Worm (Caenorhabditis elegans) whole organism, late embryonic: ENCODE results near the gene F44F4.15.
"Not testable (repeated sequence)": the region's sequence is repeated elsewhere in the genome, so short reads cannot be mapped to it uniquely, and the experiment has no call there.

Experiments
- C08G9.2 ChIP-seq: sonication (generic microtip); optimal IDR thresholded peaks from 2 replicates; lab custom pipeline; 2016; ENCODE audit warnings: mild to moderate bottlenecking, missing genetic modification characterization, moderate library complexity, missing compliant biosample characterization
- F13H6.1 ChIP-seq: sonication (generic microtip); optimal IDR thresholded peaks from 2 replicates; lab custom pipeline; 2016; ENCODE audit warnings: missing genetic modification characterization, missing compliant biosample characterization
- K09A11.1 ChIP-seq: sonication (generic microtip); optimal IDR thresholded peaks from 2 replicates; lab custom pipeline; 2017; ENCODE audit warnings: antibody characterized with exemption, mild to moderate bottlenecking, missing genetic modification characterization, missing compliant biosample characterization; ENCODE audit not compliant: insufficient read depth
- ahr-1 ChIP-seq: sonication (generic microtip); optimal IDR thresholded peaks from 2 replicates; lab custom pipeline; 2016; ENCODE audit warnings: missing genetic modification characterization, missing compliant biosample characterization
- ceh-14 ChIP-seq: sonication (generic microtip); optimal IDR thresholded peaks from 2 replicates; lab custom pipeline; 2016; ENCODE audit warnings: missing genotype, missing genetic modification characterization, missing compliant biosample characterization
- ceh-18 ChIP-seq: sonication (generic microtip); optimal IDR thresholded peaks from 2 replicates; lab custom pipeline; 2016; ENCODE audit warnings: missing genetic modification characterization, missing compliant biosample characterization
- ceh-2 ChIP-seq: sonication (generic microtip); optimal IDR thresholded peaks from 2 replicates; lab custom pipeline; 2016; ENCODE audit warnings: missing genotype, missing genetic modification characterization, missing compliant biosample characterization
- ceh-22 ChIP-seq: sonication (generic microtip); optimal IDR thresholded peaks from 2 replicates; lab custom pipeline; 2017; ENCODE audit warnings: missing biosample characterization, missing genetic modification characterization
- ceh-30 ChIP-seq: fragments of 150-350 bp; optimal IDR thresholded peaks from 2 replicates; lab custom pipeline; 2014; ENCODE audit warnings: missing biosample characterization, missing genetic modification characterization
- ceh-31 ChIP-seq: sonication (generic microtip); optimal IDR thresholded peaks from 2 replicates; lab custom pipeline; 2016; ENCODE audit warnings: missing genetic modification characterization, missing compliant biosample characterization
- ceh-9 ChIP-seq: sonication (generic microtip); optimal IDR thresholded peaks from 2 replicates; lab custom pipeline; 2016; ENCODE audit warnings: mild to moderate bottlenecking, missing genetic modification characterization, inconsistent platforms, missing compliant biosample characterization
- che-1 ChIP-seq: sonication (generic microtip); optimal IDR thresholded peaks from 2 replicates; lab custom pipeline; 2016; ENCODE audit warnings: mild to moderate bottlenecking, missing genetic modification characterization, missing compliant biosample characterization
- elt-2 ChIP-seq: sonication (generic microtip); optimal IDR thresholded peaks from 2 replicates; lab custom pipeline; 2016; ENCODE audit warnings: missing genetic modification reagents, missing genetic modification characterization, missing compliant biosample characterization
- ets-4 ChIP-seq: sonication (generic microtip); optimal IDR thresholded peaks from 2 replicates; lab custom pipeline; 2016; ENCODE audit warnings: missing genetic modification characterization, missing compliant biosample characterization
- eyg-1 ChIP-seq: sonication (generic microtip); optimal IDR thresholded peaks from 2 replicates; lab custom pipeline; 2016; ENCODE audit warnings: missing genotype, missing genetic modification characterization, missing compliant biosample characterization
- fkh-6 ChIP-seq: sonication (generic microtip); optimal IDR thresholded peaks from 2 replicates; lab custom pipeline; 2016; ENCODE audit warnings: missing genetic modification characterization, missing compliant biosample characterization
- hlh-13 ChIP-seq: fragments of 200-800 bp; sonication (Bioruptor generic); optimal IDR thresholded peaks from 2 replicates; lab custom pipeline; 2018; ENCODE audit warnings: mild to moderate bottlenecking, missing genetic modification characterization, missing compliant biosample characterization
- hlh-15 ChIP-seq: sonication (generic microtip); optimal IDR thresholded peaks from 2 replicates; lab custom pipeline; 2016; ENCODE audit warnings: missing genetic modification characterization, missing compliant biosample characterization
- madf-2 ChIP-seq: sonication (generic microtip); optimal IDR thresholded peaks from 2 replicates; lab custom pipeline; 2017; ENCODE audit warnings: missing genetic modification characterization, missing compliant biosample characterization
- nfya-1 ChIP-seq: sonication (generic microtip); optimal IDR thresholded peaks from 2 replicates; lab custom pipeline; 2017; ENCODE audit warnings: missing genetic modification characterization, mild to moderate bottlenecking, missing compliant biosample characterization, antibody characterized with exemption, moderate library complexity
- nhr-11 ChIP-seq: fragments of 150-350 bp; optimal IDR thresholded peaks from 2 replicates; lab custom pipeline; 2014; ENCODE audit warnings: missing biosample characterization, missing genetic modification characterization
- nhr-232 ChIP-seq: sonication (generic microtip); optimal IDR thresholded peaks from 2 replicates; lab custom pipeline; 2016; ENCODE audit warnings: missing genetic modification characterization, missing compliant biosample characterization
- pag-3 ChIP-seq: sonication (generic microtip); optimal IDR thresholded peaks from 2 replicates; lab custom pipeline; 2016; ENCODE audit warnings: missing compliant biosample characterization, missing genetic modification characterization, borderline replicate concordance
- pat-9 ChIP-seq: fragments of 200-800 bp; sonication (Bioruptor generic); optimal IDR thresholded peaks from 2 replicates; lab custom pipeline; 2018; ENCODE audit warnings: mild to moderate bottlenecking, missing genetic modification characterization, moderate library complexity, missing compliant biosample characterization
- pha-2 ChIP-seq: sonication (generic microtip); optimal IDR thresholded peaks from 2 replicates; lab custom pipeline; 2017; ENCODE audit warnings: mild to moderate bottlenecking, missing genetic modification characterization, missing compliant biosample characterization
- pha-4 ChIP-seq: fragments of 150-350 bp; optimal IDR thresholded peaks from 2 replicates; lab custom pipeline; 2018; ENCODE audit warnings: missing biosample characterization, missing genetic modification reagents, missing genetic modification characterization
- sox-4 ChIP-seq: sonication (generic microtip); optimal IDR thresholded peaks from 2 replicates; lab custom pipeline; 2017; ENCODE audit warnings: mild to moderate bottlenecking, missing genetic modification characterization, inconsistent platforms, missing compliant biosample characterization
- unc-86 ChIP-seq: sonication (generic microtip); optimal IDR thresholded peaks from 2 replicates; lab custom pipeline; 2016; ENCODE audit warnings: missing genetic modification characterization, missing compliant biosample characterization

F44F4.15 gene

DNA sequence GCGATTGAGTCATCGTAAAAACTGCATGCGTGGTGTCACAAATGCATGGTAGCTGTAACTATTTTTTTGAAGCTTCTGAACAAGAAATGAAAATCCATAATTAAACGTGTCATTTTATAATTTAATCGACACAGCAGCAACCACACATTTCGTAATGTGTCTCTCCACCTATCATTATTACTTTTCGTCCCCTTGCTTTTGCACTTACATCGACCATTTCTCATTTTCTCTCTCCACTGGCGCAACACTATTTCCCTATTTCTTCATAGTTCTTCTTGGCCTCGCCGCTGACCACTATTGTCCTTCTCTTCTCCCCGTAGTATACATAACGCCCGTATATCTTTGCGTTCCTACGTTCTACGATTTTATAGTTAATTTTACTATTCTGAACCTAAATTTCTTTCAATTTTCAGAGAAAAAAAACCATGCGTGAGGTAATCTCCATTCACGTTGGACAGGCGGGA is 3.9 kb downstream of the F44F4.15 start, which contains the start of gene tba-4:
tba-4 (plus strand) TSS at position 414 of the 464 bp plus-strand sequence.
- no peak for TF ChIP-seq fkh-6 (tag; lab: Kevin White, UChicago)
- no peak for TF ChIP-seq nhr-232
- TF ChIP-seq nhr-11 = no peak
- TF ChIP-seq ahr-1 (tag; lab: Kevin White, UChicago) = no peak
- no peak for TF ChIP-seq pag-3 (tag; lab: Kevin White, UChicago)

DNA sequence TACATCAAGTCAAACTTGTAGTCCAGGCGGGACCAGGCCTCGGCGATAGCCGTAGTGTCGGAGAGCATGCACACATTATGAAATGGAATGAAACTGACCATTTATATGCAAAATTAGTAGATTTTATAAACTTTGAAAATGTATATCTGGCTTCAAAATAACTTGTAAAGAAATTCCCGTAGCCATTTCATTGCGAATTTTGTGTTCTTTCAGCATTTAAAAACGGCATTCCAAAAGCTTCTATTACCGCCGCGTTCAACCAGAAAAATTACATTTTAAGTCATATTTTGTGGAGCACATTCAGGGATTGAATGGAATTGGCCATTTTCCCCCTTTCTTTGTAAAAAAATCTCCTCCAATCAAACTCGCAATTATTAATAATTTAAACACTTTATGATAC is 8.4 kb downstream of the F44F4.15 start, which contains the start of gene Y19D2B.1:
Y19D2B.1 (minus strand) TSS at position 101 of the 400 bp plus-strand sequence.
- TF ChIP-seq ahr-1 (tag; lab: Kevin White, UChicago); ceh-18; ets-4 (tag; lab: Kevin White, UChicago): not testable (repeated sequence)

DNA sequence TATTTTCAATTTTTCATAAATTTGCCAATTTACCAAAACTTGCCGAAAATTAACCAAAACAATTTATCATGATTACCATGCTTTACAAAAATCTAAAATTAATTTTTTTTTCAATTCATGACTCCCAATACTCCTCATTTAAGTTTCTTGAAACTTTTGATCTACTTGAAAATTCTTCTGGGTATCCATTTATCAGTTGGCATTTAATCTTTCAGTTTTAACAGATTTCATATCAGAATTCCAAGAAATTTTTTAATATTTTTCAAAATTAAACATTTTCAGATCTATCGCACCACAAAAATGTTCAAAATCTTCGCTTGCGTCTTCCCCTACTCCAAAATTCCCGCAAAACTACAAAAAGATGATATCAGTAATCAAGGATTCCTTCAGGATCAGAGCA is 9.5 kb downstream of the F44F4.15 start, which contains the start of gene Y19D2B.2:
Y19D2B.2 (plus strand) TSS at position 301 of the 400 bp plus-strand sequence.
- TF ChIP-seq ceh-22 (tag; lab: Kevin White, UChicago) (no peak), F13H6.1 (tag; lab: Kevin White, UChicago) (no peak), C08G9.2 (tag; lab: Kevin White, UChicago) (no peak), fkh-6 (tag; lab: Kevin White, UChicago) (no peak), K09A11.1 (tag; lab: Kevin White, UChicago) (no peak), unc-86 (tag; lab: Kevin White, UChicago) (no peak), ceh-9 (tag; lab: Kevin White, UChicago) (no peak), che-1 (tag; lab: Kevin White, UChicago) (no peak), ceh-14 (tag; lab: Kevin White, UChicago) (no peak), hlh-13 (no peak), madf-2 (no peak), pha-2 (no peak), ceh-30 (tag; lab: Kevin White, UChicago) (no peak), hlh-15 (tag; lab: Kevin White, UChicago) (no peak), sox-4 (no peak), ceh-2 (tag; lab: Kevin White, UChicago) (no peak)

DNA sequence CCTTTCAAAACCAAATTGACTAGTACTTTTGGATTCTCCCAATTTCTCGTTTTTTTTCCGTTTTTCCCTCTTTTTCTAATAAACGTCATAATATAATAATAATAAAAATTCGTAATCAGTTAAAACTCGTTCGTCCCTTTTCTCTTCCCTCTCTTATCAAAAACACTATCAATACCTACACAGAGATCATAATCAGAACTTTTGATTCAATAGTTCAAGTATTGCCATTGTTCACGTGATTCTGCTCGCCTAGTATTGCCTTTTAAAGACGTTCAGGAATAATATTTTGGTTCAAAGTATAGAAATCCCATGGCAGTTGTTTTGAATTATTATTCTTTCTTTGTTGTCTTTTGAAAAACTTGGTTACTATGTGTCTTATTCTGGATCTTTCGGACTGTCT is 10.2 kb downstream of the F44F4.15 start:
- no peak for TF ChIP-seq nfya-1
- TF ChIP-seq elt-2 = peak; percentile 84

DNA sequence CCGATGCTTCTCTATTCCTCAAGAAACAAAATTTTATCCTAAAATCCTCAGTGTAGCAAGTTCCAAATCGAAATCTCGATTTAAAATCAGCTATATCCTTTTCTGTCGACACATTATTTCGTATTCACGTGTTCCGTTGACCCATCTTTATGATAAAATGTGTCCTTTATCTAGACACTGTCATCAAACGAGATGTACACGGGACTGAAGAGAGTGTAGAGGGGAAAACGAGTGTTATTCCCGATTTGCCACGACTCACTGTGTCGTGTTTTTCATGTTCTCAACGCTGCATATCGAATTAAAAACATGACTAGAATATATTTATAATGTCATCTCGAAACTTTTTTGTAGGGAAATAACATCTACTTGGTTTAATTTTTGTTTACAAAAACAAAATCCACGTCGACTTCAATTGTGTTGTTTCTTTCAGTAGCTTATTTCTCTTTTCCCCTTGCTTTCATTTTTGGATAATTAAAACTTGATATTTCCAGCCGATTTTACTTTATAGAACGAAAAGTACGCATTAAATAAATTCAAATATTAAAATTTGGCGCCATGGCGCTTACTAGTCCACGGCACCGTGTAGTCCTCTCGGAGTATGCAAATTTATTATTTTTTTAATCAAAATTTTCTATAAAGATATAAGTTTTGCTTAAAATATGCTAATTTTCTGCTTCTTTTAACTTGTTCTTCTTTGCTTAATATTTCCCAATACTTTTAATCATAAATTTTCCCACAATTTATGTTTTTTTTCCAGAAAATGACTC is 11.5 kb downstream of the F44F4.15 start, which contains the start of gene metr-1:
metr-1 (plus strand) TSS at position 758 of the 767 bp plus-strand sequence.
- TF ChIP-seq pat-9 (tag; lab: Kevin White, UChicago) (no peak), ceh-31 (tag; lab: Kevin White, UChicago) (peak; percentile 18), elt-2 (peak; percentile 33), che-1 (tag; lab: Kevin White, UChicago) (no peak)

DNA sequence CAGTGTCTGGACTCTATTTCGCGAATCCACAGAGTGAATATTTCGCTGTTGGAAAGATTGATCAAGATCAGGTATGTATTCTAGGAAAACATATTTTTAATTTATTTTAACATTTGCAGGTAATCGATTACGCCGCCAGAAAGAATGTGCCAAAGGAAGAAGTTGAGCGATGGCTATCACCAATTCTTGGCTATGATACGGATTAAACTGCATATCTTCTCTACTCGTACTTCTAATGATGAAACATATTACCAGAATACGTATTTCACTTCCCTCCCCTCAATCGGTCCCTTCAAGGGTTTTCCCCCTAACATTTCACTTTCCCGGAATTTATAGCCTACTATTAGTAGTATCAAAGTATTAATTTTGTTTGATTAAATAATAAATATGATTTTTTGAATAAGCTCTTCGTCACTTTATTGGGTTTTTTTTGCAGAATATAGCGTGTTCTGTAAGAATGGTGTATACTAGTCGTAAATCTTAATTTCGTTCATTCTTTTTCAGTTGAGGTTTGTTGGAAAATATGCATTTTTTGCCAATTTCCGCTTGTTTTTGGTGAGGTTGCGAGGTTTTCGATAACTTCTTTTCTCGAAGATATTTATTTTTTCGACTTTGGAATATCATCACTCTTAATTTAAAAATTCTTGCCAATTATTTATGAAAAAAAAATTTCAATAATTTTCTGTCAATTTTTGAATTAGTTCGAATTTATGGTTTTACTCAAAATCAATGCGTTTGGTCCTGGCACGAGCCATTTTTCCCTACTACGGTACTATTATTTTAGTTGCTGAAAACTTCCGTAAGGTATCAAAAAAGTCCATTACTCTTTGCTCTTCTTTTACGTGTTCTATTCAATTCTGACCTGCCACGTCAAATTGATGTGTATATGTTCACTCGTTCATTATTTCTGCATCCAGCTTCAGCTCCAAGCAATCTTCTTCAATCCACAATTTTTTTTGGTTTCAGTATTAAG is 16.5 kb downstream of the F44F4.15 start:
- no peak for TF ChIP-seq nfya-1
- TF ChIP-seq nhr-232 = no peak
- no peak for TF ChIP-seq pha-4 (tag; lab: Kevin White, UChicago)
- no peak for TF ChIP-seq pag-3 (tag; lab: Kevin White, UChicago)
- no peak for TF ChIP-seq eyg-1
- TF ChIP-seq madf-2 = no peak
